Fruit fly (Drosophila melanogaster): ENCODE data around the gene CG9961.

CG9961 gene

dm6 chr2L:2732139-2732830 is 12.4 kb downstream of the CG9961 start:
- TF ChIP-seq CG8301 (tag; optimal IDR thresholded peaks at IDR 0.05) (no peak), CG10348 (GFP tag; IDR thresholded peaks at IDR 0.05) (no peak), gl (tag; optimal IDR thresholded peaks at IDR 0.05) (no peak), CG9948 (tag; optimal IDR thresholded peaks at IDR 0.05) (no peak), CG14655 (GFP tag; optimal IDR thresholded peaks at IDR 0.05) (no peak), EcR (GFP tag; optimal IDR thresholded peaks at IDR 0.05) (no peak), CG17806 (tag; optimal IDR thresholded peaks at IDR 0.05) (no peak), rn (GFP tag; IDR thresholded peaks at IDR 0.05) (no peak), CG32121 (GFP tag; IDR thresholded peaks at IDR 0.05) (no peak), CG34367 (tag; optimal IDR thresholded peaks at IDR 0.05) (no peak), CG8159 (tag; optimal IDR thresholded peaks at IDR 0.05) (no peak), CG15710 (tag; optimal IDR thresholded peaks at IDR 0.05) (no peak), CG4496 (GFP tag; IDR thresholded peaks at IDR 0.05) (no peak)

DNA sequence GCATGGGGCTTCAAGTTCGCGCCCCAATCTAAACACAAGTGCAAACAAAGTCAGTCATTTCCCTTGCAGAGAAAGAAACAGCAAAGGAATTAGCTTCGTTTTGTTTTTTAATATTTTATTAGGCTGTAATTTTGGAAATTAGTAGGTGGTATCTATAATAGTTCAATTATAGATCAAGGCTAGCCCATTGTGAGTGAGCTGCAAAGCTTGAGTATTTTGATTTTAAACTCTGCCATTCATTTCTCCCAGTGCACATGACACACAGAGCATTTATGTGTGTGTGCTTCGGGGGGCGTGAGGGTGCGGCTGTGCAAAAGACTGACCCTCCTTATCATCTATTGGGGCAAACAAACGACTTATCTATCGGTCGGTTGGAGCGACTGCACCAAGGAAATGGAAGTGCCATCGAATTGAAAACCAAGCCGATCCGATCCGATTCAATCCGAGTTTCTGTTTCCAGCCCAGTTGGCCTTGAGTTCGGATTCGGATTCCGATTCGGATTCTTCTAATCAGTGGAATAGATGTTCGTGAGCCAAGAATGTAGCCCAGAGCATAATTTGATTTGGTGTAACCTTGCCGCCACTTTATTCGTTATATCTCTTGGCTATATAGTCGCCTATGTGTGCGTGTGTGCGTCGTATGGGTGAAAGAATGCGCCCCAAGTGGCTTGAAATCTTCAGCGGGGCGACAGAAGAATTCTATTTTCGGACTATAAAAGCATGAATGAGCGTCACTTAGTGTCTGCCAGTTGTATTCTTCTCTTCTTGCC is 13.2 kb downstream of the CG9961 start:
- no peak for TF ChIP-seq Pif1B (GFP tag; optimal IDR thresholded peaks at IDR 0.05)
- no peak for TF ChIP-seq D1 (tag; optimal IDR thresholded peaks at IDR 0.05)
- no peak for TF ChIP-seq CG10348 (GFP tag; IDR thresholded peaks at IDR 0.05)
- no peak for TF ChIP-seq CG8159 (tag; optimal IDR thresholded peaks at IDR 0.05)
- TF ChIP-seq Pif1A (GFP tag; optimal IDR thresholded peaks at IDR 0.05), result peak; percentile 22
- peak; percentile 55 for TF ChIP-seq CG8301 (tag; optimal IDR thresholded peaks at IDR 0.05)
- TF ChIP-seq CG14655 (GFP tag; optimal IDR thresholded peaks at IDR 0.05), result peak; percentile 58
- no peak for TF ChIP-seq CG34367 (tag; optimal IDR thresholded peaks at IDR 0.05)
- TF ChIP-seq CG13204 (GFP tag; optimal IDR thresholded peaks at IDR 0.05), result no peak
- TF ChIP-seq CG9948 (tag; optimal IDR thresholded peaks at IDR 0.05), result no peak
- no peak for TF ChIP-seq gl (tag; optimal IDR thresholded peaks at IDR 0.05)
- TF ChIP-seq rn (GFP tag; IDR thresholded peaks at IDR 0.05), result no peak
- TF ChIP-seq Snoo (tag; optimal IDR thresholded peaks at IDR 0.05), result no peak
- peak; percentile 77 for TF ChIP-seq Ets98B (GFP tag; IDR thresholded peaks at IDR 0.05)
- 0 out of 2 replicates have a peak, but pooled peaks have one; percentile 9 for TF ChIP-seq CG12605 (GFP tag; IDR thresholded peaks at IDR 0.05)
- peak; percentile 73; the same call in 2 of the 3 replicates for TF ChIP-seq fd96Ca (GFP tag; IDR thresholded peaks at IDR 0.05)
- TF ChIP-seq CG4496 (GFP tag; IDR thresholded peaks at IDR 0.05), result peak; percentile 68; the same call in 2 of the 3 replicates
- TF ChIP-seq EcR (GFP tag; optimal IDR thresholded peaks at IDR 0.05), result no peak
- TF ChIP-seq CG32121 (GFP tag; IDR thresholded peaks at IDR 0.05), result peak; percentile 50; the same call in 1 of the 2 replicates
- TF ChIP-seq CG17806 (tag; optimal IDR thresholded peaks at IDR 0.05), result peak; percentile 13
- no peak for TF ChIP-seq CG15710 (tag; optimal IDR thresholded peaks at IDR 0.05)

DNA sequence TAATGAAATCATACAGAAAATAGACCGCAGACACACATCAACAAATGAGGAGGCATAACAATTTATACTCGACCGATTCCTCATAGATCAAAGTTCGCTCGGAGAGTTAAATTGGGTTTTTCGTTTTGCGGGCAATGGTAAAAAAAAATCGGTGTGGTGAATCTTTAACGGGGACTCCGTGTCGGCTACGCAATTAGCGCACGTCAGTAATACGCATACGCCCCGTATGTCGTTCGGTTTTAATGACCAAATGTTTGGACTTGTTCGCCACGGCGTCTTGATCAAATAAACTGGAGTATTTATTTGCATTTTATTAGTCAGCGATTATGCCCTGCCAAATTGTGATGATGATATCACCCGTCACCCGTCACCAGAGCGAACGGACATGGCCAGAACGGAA is 14.0 kb downstream of the CG9961 start:
- no peak for TF ChIP-seq fd96Ca (GFP tag; IDR thresholded peaks at IDR 0.05)
- TF ChIP-seq CG4496 (GFP tag; IDR thresholded peaks at IDR 0.05), result no peak
- TF ChIP-seq CG10348 (GFP tag; IDR thresholded peaks at IDR 0.05), result no peak
- no peak for TF ChIP-seq Ets98B (GFP tag; IDR thresholded peaks at IDR 0.05)
- no peak for TF ChIP-seq CG17806 (tag; optimal IDR thresholded peaks at IDR 0.05)
- TF ChIP-seq CG32121 (GFP tag; IDR thresholded peaks at IDR 0.05), result no peak
- TF ChIP-seq CG15710 (tag; optimal IDR thresholded peaks at IDR 0.05), result no peak
- no peak for TF ChIP-seq CG14655 (GFP tag; optimal IDR thresholded peaks at IDR 0.05)
- TF ChIP-seq rn (GFP tag; IDR thresholded peaks at IDR 0.05), result no peak
- TF ChIP-seq CG8159 (tag; optimal IDR thresholded peaks at IDR 0.05), result no peak
- TF ChIP-seq CG9948 (tag; optimal IDR thresholded peaks at IDR 0.05), result no peak
- no peak for TF ChIP-seq gl (tag; optimal IDR thresholded peaks at IDR 0.05)
- TF ChIP-seq CG12605 (GFP tag; IDR thresholded peaks at IDR 0.05), result no peak
- TF ChIP-seq CG8301 (tag; optimal IDR thresholded peaks at IDR 0.05), result no peak

- TF ChIP-seq CG34367 (tag; optimal IDR thresholded peaks at IDR 0.05), result no peak
- TF ChIP-seq CG17806 (tag; optimal IDR thresholded peaks at IDR 0.05), result peak; percentile 4
- peak; percentile 71 for TF ChIP-seq Ets98B (GFP tag; IDR thresholded peaks at IDR 0.05)
- no peak for TF ChIP-seq rn (GFP tag; IDR thresholded peaks at IDR 0.05)
- peak; percentile 57 for TF ChIP-seq CG32121 (GFP tag; IDR thresholded peaks at IDR 0.05)
- peak; percentile 58 for TF ChIP-seq CG14655 (GFP tag; optimal IDR thresholded peaks at IDR 0.05)
- peak; percentile 5 for TF ChIP-seq Pif1B (GFP tag; optimal IDR thresholded peaks at IDR 0.05)
- no peak for TF ChIP-seq CG15710 (tag; optimal IDR thresholded peaks at IDR 0.05)
- peak; percentile 37; the same call in 1 of the 3 replicates for TF ChIP-seq fd96Ca (GFP tag; IDR thresholded peaks at IDR 0.05)
- peak; percentile 15 for TF ChIP-seq Pif1A (GFP tag; optimal IDR thresholded peaks at IDR 0.05)
- no peak for TF ChIP-seq CG13204 (GFP tag; optimal IDR thresholded peaks at IDR 0.05)
- TF ChIP-seq CG8301 (tag; optimal IDR thresholded peaks at IDR 0.05), result peak; percentile 8
- TF ChIP-seq CG12605 (GFP tag; IDR thresholded peaks at IDR 0.05), result no peak
- TF ChIP-seq CG4496 (GFP tag; IDR thresholded peaks at IDR 0.05), result peak; percentile 63
These were observed 14.9 kb downstream of the CG9961 start for dm6 chr2L:2729882-2730281.

dm6 chr2L:2728577-2728976 is 16.2 kb downstream of the CG9961 start:
- 0 out of 3 replicates have a peak, but pooled peaks have one; percentile 30 for TF ChIP-seq CG4496 (GFP tag; IDR thresholded peaks at IDR 0.05)
- no peak for TF ChIP-seq CG17806 (tag; optimal IDR thresholded peaks at IDR 0.05)
- no peak for TF ChIP-seq gl (tag; optimal IDR thresholded peaks at IDR 0.05)
- TF ChIP-seq CG8301 (tag; optimal IDR thresholded peaks at IDR 0.05), result peak; percentile 3
- TF ChIP-seq CG15710 (tag; optimal IDR thresholded peaks at IDR 0.05), result no peak
- peak; percentile 12 for TF ChIP-seq CG14655 (GFP tag; optimal IDR thresholded peaks at IDR 0.05)

Data from whole organism, pupa.